Fruit fly (Drosophila melanogaster): Measurements from ENCODE around the gene GAPcenA.
A peak's percentile ranks its signal among the peaks of the same experiment; 100 is the strongest.

Gene GAPcenA

dm6 chr3L:8299224-8300130, 46.9 kb upstream of the GAPcenA start, which contains the start of the genes Arl5 and CG13671:
Gene Arl5 (minus strand): TSS chr3L:8299839.
Gene CG13671 (plus strand): TSS chr3L:8300064.
- TF ChIP-seq pdm3 (GFP tag; optimal IDR thresholded peaks at IDR 0.05) = no peak
- peak; percentile 20 for TF ChIP-seq CG6808 (GFP tag; optimal IDR thresholded peaks at IDR 0.05)
- peak; percentile 80 for TF ChIP-seq CG3919 (GFP tag; optimal IDR thresholded peaks at IDR 0.05)
- no peak for TF ChIP-seq Smox (GFP tag; optimal IDR thresholded peaks at IDR 0.05)
- TF ChIP-seq CG10631 (GFP tag; optimal IDR thresholded peaks at IDR 0.05) = peak; percentile 87
- TF ChIP-seq lz (GFP tag; optimal IDR thresholded peaks at IDR 0.05) = peak; percentile 79
- TF ChIP-seq CG11294 (GFP tag; IDR thresholded peaks at IDR 0.05) = 0 out of 2 replicates have a peak, but pooled peaks have one; percentile 48
- TF ChIP-seq salr (GFP tag; optimal IDR thresholded peaks at IDR 0.05) = peak in 1 of 2 experiments; percentile 71
- peak; percentile 86 for TF ChIP-seq OdsH (GFP tag; optimal IDR thresholded peaks at IDR 0.05)
- peak; percentile 72 for TF ChIP-seq Hr39 (GFP tag; optimal IDR thresholded peaks at IDR 0.05)
- peak; percentile 59; the same call in 2 of the 3 replicates for TF ChIP-seq CG8119 (GFP tag; IDR thresholded peaks at IDR 0.05)
- peak; percentile 70 for TF ChIP-seq Gug (GFP tag; IDR thresholded peaks at IDR 0.05)
- no peak for TF ChIP-seq Ets21C (GFP tag; optimal IDR thresholded peaks at IDR 0.05)
- TF ChIP-seq CG3032 (tag; optimal IDR thresholded peaks at IDR 0.05) = peak; percentile 51
- peak; percentile 54; the same call in 1 of the 2 replicates for TF ChIP-seq CG15336 (GFP tag; IDR thresholded peaks at IDR 0.05)
- peak; percentile 72 for TF ChIP-seq CG6792 (GFP tag; optimal IDR thresholded peaks at IDR 0.05)
- peak; percentile 75 for TF ChIP-seq CG31627 (GFP tag; optimal IDR thresholded peaks at IDR 0.05)
- TF ChIP-seq CG6276 (GFP tag; optimal IDR thresholded peaks at IDR 0.05) = no peak
- TF ChIP-seq CG11902 (GFP tag; optimal IDR thresholded peaks at IDR 0.05) = peak; percentile 67
- peak; percentile 17 for TF ChIP-seq fd59A (GFP tag; optimal IDR thresholded peaks at IDR 0.05)
- TF ChIP-seq esn (GFP tag; optimal IDR thresholded peaks at IDR 0.05) = peak; percentile 83
- peak; percentile 63 for TF ChIP-seq Ets96B (tag; optimal IDR thresholded peaks at IDR 0.05)
- peak; percentile 58 for TF ChIP-seq Eip93F (GFP tag; optimal IDR thresholded peaks at IDR 0.05)
- TF ChIP-seq CG8319 (GFP tag; optimal IDR thresholded peaks at IDR 0.05) = peak; percentile 73
- peak; percentile 69 for TF ChIP-seq Hr4 (GFP tag; optimal IDR thresholded peaks at IDR 0.05)
- TF ChIP-seq CG16779 (tag; optimal IDR thresholded peaks at IDR 0.05) = no peak
- peak; percentile 75 for TF ChIP-seq CG34406 (GFP tag; optimal IDR thresholded peaks at IDR 0.05)
- TF ChIP-seq vri (GFP tag; optimal IDR thresholded peaks at IDR 0.05) = peak; percentile 59
- TF ChIP-seq CG8632 (GFP tag; optimal IDR thresholded peaks at IDR 0.05) = peak; percentile 65
- no peak; the same call in 1 of the 3 replicates for TF ChIP-seq eg (GFP tag; IDR thresholded peaks at IDR 0.05)
- TF ChIP-seq Sox15 (GFP tag; optimal IDR thresholded peaks at IDR 0.05) = peak; percentile 59
- TF ChIP-seq Lpt (GFP tag; optimal IDR thresholded peaks at IDR 0.05) = peak; percentile 39
- no peak for TF ChIP-seq Met (GFP tag; optimal IDR thresholded peaks at IDR 0.05)
- peak; percentile 21 for TF ChIP-seq dac (GFP tag; optimal IDR thresholded peaks at IDR 0.05)
- TF ChIP-seq CG7368 (GFP tag; optimal IDR thresholded peaks at IDR 0.05) = no peak
- TF ChIP-seq cyc (GFP tag; optimal IDR thresholded peaks at IDR 0.05) = peak; percentile 72
- no peak for TF ChIP-seq Eip75B (GFP tag; optimal IDR thresholded peaks at IDR 0.05)
- TF ChIP-seq svp (GFP tag) = no peak
- no peak for TF ChIP-seq Sox102F (GFP tag; optimal IDR thresholded peaks at IDR 0.05)
- TF ChIP-seq topi (GFP tag; optimal IDR thresholded peaks at IDR 0.05) = peak; percentile 79
- no peak for TF ChIP-seq CG32006 (GFP tag; optimal IDR thresholded peaks at IDR 0.05)
- TF ChIP-seq acj6 (GFP tag; optimal IDR thresholded peaks at IDR 0.05) = peak; percentile 79
- TF ChIP-seq achi (GFP tag; optimal IDR thresholded peaks at IDR 0.05) = peak; percentile 74
- TF ChIP-seq CG11762 (GFP tag; optimal IDR thresholded peaks at IDR 0.05; ENCODE audit: insufficient read depth) = peak; percentile 67
- TF ChIP-seq Eip78C (GFP tag) = peak; percentile 91
- peak; percentile 92 for TF ChIP-seq fkh (GFP tag; optimal IDR thresholded peaks at IDR 0.05)
- TF ChIP-seq dsx (GFP tag; optimal IDR thresholded peaks at IDR 0.05; ENCODE audit: poor library complexity, severe bottlenecking) = peak; percentile 44
- peak; percentile 65 for TF ChIP-seq net (GFP tag; optimal IDR thresholded peaks at IDR 0.05)
- TF ChIP-seq Sox14 (GFP tag; optimal IDR thresholded peaks at IDR 0.05) = peak; percentile 64
- peak in 1 of 2 experiments; percentile 40 for TF ChIP-seq ss (GFP tag; optimal IDR thresholded peaks at IDR 0.05)
